Worm (Caenorhabditis elegans): ENCODE data around the gene F21D5.4.

DNA sequence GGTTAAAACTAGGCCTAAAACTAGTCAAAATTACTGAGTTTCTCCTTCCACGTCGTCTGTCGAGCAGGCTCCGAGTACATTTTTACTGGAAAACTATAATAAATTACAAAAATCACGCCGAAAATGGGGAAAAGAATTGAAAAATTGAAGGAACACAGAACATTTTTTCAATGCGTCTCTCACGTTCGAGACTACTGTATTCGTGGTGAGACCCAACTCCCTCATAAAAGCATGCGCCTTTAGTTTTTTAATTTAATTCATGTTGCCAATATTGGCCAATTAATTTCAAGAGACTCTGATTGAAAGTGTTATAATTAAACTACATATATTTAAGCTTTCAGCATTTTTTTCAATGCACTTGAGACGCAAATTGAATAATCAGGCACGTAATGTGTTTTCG is 16.3 kb downstream of the F21D5.4 start:
- TF ChIP-seq ama-1 (optimal IDR thresholded peaks at IDR 0.05), result no peak
- TF ChIP-seq ceh-36 (tag; optimal IDR thresholded peaks at IDR 0.05), result no peak
- no peak for TF ChIP-seq flt-1 (GFP tag; IDR thresholded peaks at IDR 0.05)
- no peak for TF ChIP-seq pes-1 (GFP tag; IDR thresholded peaks at IDR 0.05)
- no peak for TF ChIP-seq ceh-13 (GFP tag; optimal IDR thresholded peaks at IDR 0.05)
- TF ChIP-seq tbx-37 (GFP tag; conservative IDR thresholded peaks at IDR 0.05), result no peak
- TF ChIP-seq hnd-1 (tag; optimal IDR thresholded peaks at IDR 0.05), result no peak
- no peak for TF ChIP-seq sea-1 (GFP tag; conservative IDR thresholded peaks at IDR 0.05)
- TF ChIP-seq tra-4 (tag; optimal IDR thresholded peaks at IDR 0.05), result no peak
- no peak for TF ChIP-seq B0310.2 (tag; optimal IDR thresholded peaks at IDR 0.05)
- TF ChIP-seq F13C5.2 (tag; optimal IDR thresholded peaks at IDR 0.05), result no peak
